Fruit fly (Drosophila melanogaster) whole organism, wandering third instar larva: ENCODE results near the gene Cyp4d2.

Source experiments
- CrebA ChIP-seq: fragments of 200-800 bp; sonication (Bioruptor generic); optimal IDR thresholded peaks from 2 replicates; lab custom pipeline; 2016; ENCODE audit warnings: missing biosample characterization, mild to moderate bottlenecking, missing genetic modification characterization, borderline replicate concordance
- Vsx2 ChIP-seq: fragments of 200-300, 225-300 bp; sonication (Bioruptor generic); optimal IDR thresholded peaks from 2 replicates; lab custom pipeline; 2018; ENCODE audit warnings: missing biosample characterization, missing genetic modification characterization; ENCODE audit not compliant: partially characterized antibody
- foxo ChIP-seq, 2 experiments: fragments of 200-800 bp; sonication (Bioruptor generic); optimal IDR thresholded peaks; 2 replicates in 1 of 2; 3 replicates in 1 of 2; lab custom pipeline; 2016 to 2017; ENCODE audit warnings: missing biosample characterization in 2 of 2, missing genetic modification characterization in 2 of 2
- lola ChIP-seq: fragments of >200 bp; optimal IDR thresholded peaks from 2 replicates; lab custom pipeline; 2017; ENCODE audit warnings: missing biosample characterization, missing genetic modification characterization

DNA sequence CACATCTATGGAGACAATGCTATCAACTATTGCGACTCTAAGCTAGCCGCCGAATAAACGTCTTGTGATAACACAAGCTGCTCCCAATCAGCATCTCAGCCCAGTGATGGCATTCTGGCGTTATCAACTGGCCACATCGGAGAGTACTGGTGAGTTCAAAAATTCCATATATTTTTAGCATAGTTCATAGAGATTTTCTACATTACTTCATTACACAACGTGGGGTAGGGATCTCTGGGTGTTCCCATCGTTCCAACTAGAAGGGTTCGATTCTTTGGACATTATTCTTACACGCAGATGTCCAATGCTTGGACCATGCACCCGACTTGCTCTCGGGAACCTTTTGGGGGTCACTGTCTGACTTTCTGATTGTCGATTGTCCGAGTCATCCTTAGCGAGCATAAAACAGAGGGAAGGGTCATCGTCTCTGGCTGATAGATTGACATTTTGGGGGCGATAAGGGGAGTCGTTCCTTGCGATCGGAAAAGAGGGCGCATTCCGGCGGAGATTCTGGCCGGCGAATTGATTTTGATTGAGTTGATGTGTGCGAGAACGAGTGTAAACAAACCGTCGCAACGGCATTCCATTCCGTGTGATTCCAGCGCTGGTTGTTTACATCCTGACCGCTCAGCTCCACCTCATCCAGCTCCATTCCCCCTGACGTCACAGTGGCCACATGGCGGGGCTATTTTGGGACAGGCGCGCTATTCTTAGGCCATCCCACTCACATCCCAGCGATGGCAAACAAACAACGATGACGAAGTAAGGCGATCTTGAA, 13.5 kb upstream of the Cyp4d2 start, which contains the start of the genes Cyp4d1 and CG3630:
- TF ChIP-seq lola (GFP tag; lab: Kevin White, UChicago) (no peak), Vsx2 (GFP tag; lab: Kevin White, UChicago) (no peak), CrebA (GFP tag; lab: Kevin White, UChicago) (no peak), foxo (GFP tag; optimal IDR thresholded peaks at IDR 0.05; lab: Kevin White, UChicago) (no peak)
